Worm (Caenorhabditis elegans): Measurements from ENCODE around the gene hipr-1.

The hipr-1 gene

DNA sequence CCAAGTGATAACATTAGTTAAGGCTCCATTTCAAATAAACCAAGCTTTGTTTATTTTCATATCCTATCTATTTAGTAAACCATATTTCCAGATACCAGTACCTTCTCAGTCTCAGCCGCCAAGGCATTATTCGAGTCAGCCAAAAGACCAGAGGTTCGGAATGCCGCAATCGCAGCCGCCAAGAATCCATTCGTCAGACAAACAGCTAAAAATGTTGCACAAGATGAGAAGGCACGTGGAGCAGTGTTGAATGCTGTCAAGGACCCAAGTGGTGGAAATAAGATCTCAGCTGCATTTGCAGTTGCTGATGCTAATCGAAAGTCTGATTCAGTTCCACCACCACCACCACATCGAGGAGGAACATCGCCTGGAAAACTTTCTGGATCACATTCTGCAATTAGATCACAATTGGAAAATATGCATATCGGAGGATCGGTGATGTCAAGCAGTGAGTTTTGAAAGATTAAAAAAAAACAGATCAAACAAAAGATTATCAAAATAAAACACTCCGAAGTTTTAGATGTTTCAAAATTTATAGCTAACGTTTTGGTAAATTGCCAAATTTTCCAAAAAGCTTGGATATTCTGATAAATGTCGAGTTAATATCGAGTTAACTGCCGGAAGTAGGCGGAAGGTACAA lies 22.6 kb upstream of the hipr-1 start:
- TF ChIP-seq mab-5 (tag; optimal IDR thresholded peaks at IDR 0.05) (no peak), elt-3 (tag; optimal IDR thresholded peaks at IDR 0.05) (no peak), snpc-4 (tag; optimal IDR thresholded peaks at IDR 0.05) (no peak), Y55F3AM.14 (GFP tag; optimal IDR thresholded peaks at IDR 0.05) (no peak), ZK546.5 (tag; optimal IDR thresholded peaks at IDR 0.05) (no peak)

DNA sequence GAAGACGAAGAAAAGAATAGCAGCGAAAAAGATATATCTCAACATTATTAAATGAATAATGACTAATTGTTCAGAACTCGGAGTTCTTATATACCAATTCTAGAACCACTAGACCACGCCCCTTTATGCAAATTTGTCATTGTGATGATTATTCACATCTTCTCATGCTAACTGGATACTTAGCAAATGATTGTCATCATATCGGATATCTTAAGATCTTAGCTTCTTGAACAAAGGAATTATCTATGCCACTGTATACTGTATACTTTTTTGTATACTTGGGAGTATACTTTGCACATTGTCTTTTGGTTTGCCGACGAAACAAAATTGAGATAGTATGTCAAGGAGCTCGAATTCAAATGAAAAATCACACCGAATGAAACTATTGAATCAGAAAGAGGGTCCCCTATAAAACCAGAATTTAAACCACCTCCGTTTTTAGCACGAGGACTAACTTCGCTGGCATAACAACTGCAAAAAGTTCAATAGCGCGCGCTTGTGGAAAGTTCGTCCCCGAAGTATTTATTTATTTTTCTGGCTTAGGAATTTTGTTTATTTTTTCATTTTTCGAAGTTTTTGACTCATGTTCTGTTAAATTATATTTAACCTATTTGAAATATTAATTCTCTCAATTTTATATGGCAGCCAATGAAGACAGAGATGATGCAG lies 19.6 kb upstream of the hipr-1 start, which contains the start of the genes sdz-1 and vps-33.1:
Gene sdz-1 (minus strand): TSS at position 51 of the 669 bp plus-strand sequence.
Gene vps-33.1 (plus strand): TSS at position 639 of the 669 bp plus-strand sequence.
- no peak for TF ChIP-seq skn-1 (tag; optimal IDR thresholded peaks at IDR 0.05)
- TF ChIP-seq sma-9 (GFP tag; optimal IDR thresholded peaks at IDR 0.05), result peak; percentile 50
- TF ChIP-seq sma-9 (tag; optimal IDR thresholded peaks at IDR 0.05), result no peak
- TF ChIP-seq nhr-6 (tag; optimal IDR thresholded peaks at IDR 0.05), result no peak
- TF ChIP-seq ZK546.5 (tag; optimal IDR thresholded peaks at IDR 0.05), result no peak
- no peak for TF ChIP-seq ama-1 (optimal IDR thresholded peaks at IDR 0.05)
- TF ChIP-seq gmeb-1 (tag; optimal IDR thresholded peaks at IDR 0.05), result peak; percentile 87
- peak; percentile 68 for TF ChIP-seq C34F6.9 (tag; optimal IDR thresholded peaks at IDR 0.05)
- TF ChIP-seq sma-3 (GFP tag; optimal IDR thresholded peaks at IDR 0.05), result peak; percentile 1
- TF ChIP-seq unc-55 (GFP tag; optimal IDR thresholded peaks at IDR 0.05), result peak; percentile 90
- peak in 1 of 2 experiments; percentile 75 for TF ChIP-seq lsy-2 (tag; optimal IDR thresholded peaks at IDR 0.05)
- peak; percentile 62 for TF ChIP-seq nhr-129 (tag; optimal IDR thresholded peaks at IDR 0.05)
- peak; percentile 4 for TF ChIP-seq crh-2 (tag; optimal IDR thresholded peaks at IDR 0.05)
- no peak for TF ChIP-seq aly-2 (tag; optimal IDR thresholded peaks at IDR 0.05)
- TF ChIP-seq lin-13 (GFP tag; optimal IDR thresholded peaks at IDR 0.05), result peak; percentile 43

DNA sequence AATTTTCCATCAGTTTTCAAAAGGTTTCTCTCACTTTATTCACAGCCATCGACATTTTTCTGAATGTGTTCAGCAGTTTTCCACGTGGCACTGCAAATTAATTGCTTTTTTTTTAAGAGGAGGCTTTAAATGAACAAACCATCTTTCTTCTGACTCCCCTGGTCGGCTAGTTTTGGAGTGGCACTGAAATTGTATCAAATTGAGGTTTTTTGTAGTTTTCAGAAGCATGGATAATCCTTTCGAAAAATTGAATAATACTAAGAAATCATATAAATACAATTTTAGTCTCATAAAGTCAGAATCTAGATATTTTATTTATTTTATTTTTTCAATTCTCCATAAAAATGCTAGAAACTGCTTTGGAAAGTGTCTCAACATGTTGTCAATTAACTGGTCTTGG lies 15.2 kb upstream of the hipr-1 start, which contains the start of gene B0303.16:
Gene B0303.16 (plus strand): TSS at position 301 of the 400 bp plus-strand sequence.
- TF ChIP-seq F13H6.1 (tag; optimal IDR thresholded peaks at IDR 0.05) (no peak), elt-1 (tag; optimal IDR thresholded peaks at IDR 0.05) (no peak), sma-3 (GFP tag; optimal IDR thresholded peaks at IDR 0.05) (no peak), elt-3 (tag; optimal IDR thresholded peaks at IDR 0.05) (no peak), lin-11 (tag; optimal IDR thresholded peaks at IDR 0.05) (no peak), aly-2 (tag; optimal IDR thresholded peaks at IDR 0.05) (no peak), unc-62 (GFP tag; optimal IDR thresholded peaks at IDR 0.05) (no peak), R02D3.7 (tag; optimal IDR thresholded peaks at IDR 0.05) (no peak), ztf-1 (GFP tag; conservative IDR thresholded peaks at IDR 0.05) (no peak), ZK546.5 (tag; optimal IDR thresholded peaks at IDR 0.05) (no peak), sem-4 (tag; optimal IDR thresholded peaks at IDR 0.05) (no peak), nhr-12 (tag; optimal IDR thresholded peaks at IDR 0.05) (no peak), mbf-1 (tag; optimal IDR thresholded peaks at IDR 0.05) (no peak), nhr-6 (tag; optimal IDR thresholded peaks at IDR 0.05) (no peak), nhr-77 (tag; optimal IDR thresholded peaks at IDR 0.05) (no peak), zag-1 (tag; optimal IDR thresholded peaks at IDR 0.05) (no peak), ztf-4 (tag; optimal IDR thresholded peaks at IDR 0.05) (no peak), dmd-4 (tag; optimal IDR thresholded peaks at IDR 0.05) (no peak), blmp-1 (tag; optimal IDR thresholded peaks at IDR 0.05; ENCODE audit: insufficient read depth) (no peak)

DNA sequence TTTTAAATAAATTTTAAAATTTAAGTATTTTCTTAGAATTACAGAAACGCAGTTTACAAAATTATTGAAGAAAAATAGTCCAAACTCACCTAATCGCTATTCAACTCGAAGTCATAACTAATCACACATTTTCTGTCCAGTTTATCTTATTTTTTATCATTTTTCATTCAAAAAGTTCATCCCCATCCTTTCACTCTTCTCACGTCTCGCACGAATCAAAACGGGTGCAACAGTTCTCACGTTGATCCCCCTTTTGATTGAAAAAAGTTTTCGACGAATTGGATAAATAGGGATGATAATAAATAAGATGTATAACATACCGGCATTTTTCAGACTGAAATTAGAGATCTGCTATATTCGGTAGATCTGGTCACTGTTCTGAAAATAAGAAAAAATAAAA lies 10.3 kb upstream of the hipr-1 start:
- TF ChIP-seq egl-27 (tag; optimal IDR thresholded peaks at IDR 0.05) (no peak), blmp-1 (tag; optimal IDR thresholded peaks at IDR 0.05; ENCODE audit: insufficient read depth) (peak; percentile 67), sma-9 (GFP tag; optimal IDR thresholded peaks at IDR 0.05) (peak; percentile 48), sma-9 (tag; optimal IDR thresholded peaks at IDR 0.05) (no peak), ztf-11 (tag; optimal IDR thresholded peaks at IDR 0.05) (no peak), skn-1 (tag; optimal IDR thresholded peaks at IDR 0.05) (no peak)
